Fruit fly (Drosophila melanogaster): Measurements from ENCODE around the gene CG18273.

Gene CG18273

dm6 chrX:522357-523043 lies 35.1 kb upstream of the CG18273 start (continued):
- TF ChIP-seq exex (tag; optimal IDR thresholded peaks at IDR 0.05) (peak; percentile 52), ab (GFP tag; optimal IDR thresholded peaks at IDR 0.05) (peak; percentile 93), CG1233 (GFP tag; optimal IDR thresholded peaks at IDR 0.05) (peak; percentile 82), CG1832 (GFP tag; optimal IDR thresholded peaks at IDR 0.05) (peak; percentile 57), Sry-β (GFP tag; optimal IDR thresholded peaks at IDR 0.05) (no peak), Doc2 (GFP tag; IDR thresholded peaks at IDR 0.05) (peak; percentile 65; the same call in 1 of the 2 replicates), chm (GFP tag; IDR thresholded peaks at IDR 0.05) (peak; percentile 92), NfI (GFP tag; optimal IDR thresholded peaks at IDR 0.05) (peak; percentile 88), sc (optimal IDR thresholded peaks at IDR 0.05) (no peak), sc (GFP tag; optimal IDR thresholded peaks at IDR 0.05) (no peak), seq (GFP tag; IDR thresholded peaks at IDR 0.05) (peak; percentile 75; the same call in 1 of the 2 replicates), emc (GFP tag; optimal IDR thresholded peaks at IDR 0.05) (peak; percentile 24), fd3F (GFP tag; optimal IDR thresholded peaks at IDR 0.05) (peak; percentile 71), CG10431 (GFP tag; optimal IDR thresholded peaks at IDR 0.05) (peak; percentile 48), usp (GFP tag; optimal IDR thresholded peaks at IDR 0.05) (no peak), CG6654 (GFP tag; optimal IDR thresholded peaks at IDR 0.05) (peak; percentile 8), ind (GFP tag; optimal IDR thresholded peaks at IDR 0.05) (peak; percentile 88), da (GFP tag; optimal IDR thresholded peaks at IDR 0.05) (peak; percentile 4), NK7.1 (GFP tag; optimal IDR thresholded peaks at IDR 0.05) (peak; percentile 47), CG10274 (GFP tag; optimal IDR thresholded peaks at IDR 0.05) (peak; percentile 43), unc-4 (GFP tag; IDR thresholded peaks at IDR 0.05; ENCODE audit: partially characterized antibody) (no peak), ATbp (GFP tag; optimal IDR thresholded peaks at IDR 0.05) (peak; percentile 76), CG4730 (GFP tag; IDR thresholded peaks at IDR 0.05) (peak; percentile 70), Hey (tag; optimal IDR thresholded peaks at IDR 0.05) (peak; percentile 74), CG5245 (GFP tag; optimal IDR thresholded peaks at IDR 0.05) (peak; percentile 84), luna (GFP tag; optimal IDR thresholded peaks at IDR 0.05) (peak; percentile 70), CG17612 (GFP tag; IDR thresholded peaks at IDR 0.05) (peak; percentile 52), tll (GFP tag; optimal IDR thresholded peaks at IDR 0.05) (no peak), abd-A (tag; optimal IDR thresholded peaks at IDR 0.05) (peak; percentile 55), CG9727 (GFP tag; optimal IDR thresholded peaks at IDR 0.05) (peak; percentile 57), CG17912 (GFP tag; optimal IDR thresholded peaks at IDR 0.05) (peak; percentile 74), CG14710 (tag; optimal IDR thresholded peaks at IDR 0.05) (no peak), CG13894 (tag; optimal IDR thresholded peaks at IDR 0.05) (peak; percentile 90), CG11398 (GFP tag; optimal IDR thresholded peaks at IDR 0.05) (peak; percentile 59), phol (tag; optimal IDR thresholded peaks at IDR 0.05) (peak; percentile 33), CG12942 (GFP tag; optimal IDR thresholded peaks at IDR 0.05) (peak; percentile 86), dysf (GFP tag; IDR thresholded peaks at IDR 0.05) (peak; percentile 88), CG33213 (GFP tag; optimal IDR thresholded peaks at IDR 0.05) (peak; percentile 81), ssp (GFP tag; IDR thresholded peaks at IDR 0.05) (peak; percentile 50; the same call in 1 of the 2 replicates), Oaz (GFP tag; IDR thresholded peaks at IDR 0.05) (peak; percentile 48), CG43689 (GFP tag; IDR thresholded peaks at IDR 0.05) (peak; percentile 79), tio (GFP tag; optimal IDR thresholded peaks at IDR 0.05) (peak; percentile 22), Mes4 (GFP tag; optimal IDR thresholded peaks at IDR 0.05) (peak; percentile 73), lab (GFP tag; optimal IDR thresholded peaks at IDR 0.05) (peak; percentile 94), crp (GFP tag; optimal IDR thresholded peaks at IDR 0.05) (peak in 1 of 2 experiments; percentile 6), Hand (GFP tag; optimal IDR thresholded peaks at IDR 0.05) (peak; percentile 81), CG18599 (GFP tag; optimal IDR thresholded peaks at IDR 0.05) (peak; percentile 94), Poxn (GFP tag; IDR thresholded peaks at IDR 0.05) (no peak), Taf1 (GFP tag; IDR thresholded peaks at IDR 0.05) (peak; percentile 85)

All from whole organism, embryonic.